Fruit fly (Drosophila melanogaster): Measurements from ENCODE around the gene CG33766.

CG33766 gene

dm6 chr3L:22645327-22645726 is at the start of gene CG33766:
TSS of gene CG33766 (plus strand) at chr3L:22645627.
- no peak for TF ChIP-seq CG17801 (GFP tag; optimal IDR thresholded peaks at IDR 0.05; ENCODE audit: partially characterized antibody)

- no peak for TF ChIP-seq CG17801 (GFP tag; optimal IDR thresholded peaks at IDR 0.05; ENCODE audit: partially characterized antibody)
Measured at dm6 chr3L:22605637-22606419, 39.6 kb upstream of the CG33766 start, which contains the start of gene ND-B14.5AL. TSS of gene ND-B14.5AL (plus strand) at chr3L:22606369.

- TF ChIP-seq CG17801 (GFP tag; optimal IDR thresholded peaks at IDR 0.05; ENCODE audit: partially characterized antibody), result no peak
Measured at dm6 chr3L:22607076-22607475, 38.4 kb upstream of the CG33766 start.

- no peak for TF ChIP-seq CG17801 (GFP tag; optimal IDR thresholded peaks at IDR 0.05; ENCODE audit: partially characterized antibody)
Measured at dm6 chr3L:22616784-22617183, 28.6 kb upstream of the CG33766 start.

dm6 chr3L:22634111-22634510 is 11.3 kb upstream of the CG33766 start:
- TF ChIP-seq CG17801 (GFP tag; optimal IDR thresholded peaks at IDR 0.05; ENCODE audit: partially characterized antibody), result no peak

- no peak for TF ChIP-seq CG17801 (GFP tag; optimal IDR thresholded peaks at IDR 0.05; ENCODE audit: partially characterized antibody)
Measured at dm6 chr3L:22637866-22638534, 7.4 kb upstream of the CG33766 start, which contains the start of gene CG14459. TSS of gene CG14459 (minus strand) at chr3L:22637916.

- TF ChIP-seq CG17801 (GFP tag; optimal IDR thresholded peaks at IDR 0.05; ENCODE audit: partially characterized antibody), result no peak
Measured at dm6 chr3L:22642276-22642900, 3.0 kb upstream of the CG33766 start.

- no peak for TF ChIP-seq CG17801 (GFP tag; optimal IDR thresholded peaks at IDR 0.05; ENCODE audit: partially characterized antibody)
Measured at dm6 chr3L:22646007-22646406, 580 bp downstream of the CG33766 start, which contains the start of gene CG33767. TSS of gene CG33767 (plus strand) at chr3L:22646307.

dm6 chr3L:22646863-22647262 is 1.4 kb downstream of the CG33766 start, which contains the start of gene CG33768:
TSS of gene CG33768 (plus strand) at chr3L:22647163.
- no peak for TF ChIP-seq CG17801 (GFP tag; optimal IDR thresholded peaks at IDR 0.05; ENCODE audit: partially characterized antibody)

dm6 chr3L:22647627-22648026 is 2.2 kb downstream of the CG33766 start, which contains the start of gene CG33769:
TSS of gene CG33769 (plus strand) at chr3L:22647927.
- TF ChIP-seq CG17801 (GFP tag; optimal IDR thresholded peaks at IDR 0.05; ENCODE audit: partially characterized antibody), result no peak

dm6 chr3L:22648372-22648771 is 2.9 kb downstream of the CG33766 start, which contains the start of gene CG33770:
TSS of gene CG33770 (plus strand) at chr3L:22648672.
- no peak for TF ChIP-seq CG17801 (GFP tag; optimal IDR thresholded peaks at IDR 0.05; ENCODE audit: partially characterized antibody)

- no peak for TF ChIP-seq CG17801 (GFP tag; optimal IDR thresholded peaks at IDR 0.05; ENCODE audit: partially characterized antibody)
Measured at dm6 chr3L:22649096-22649495, 3.7 kb downstream of the CG33766 start, which contains the start of gene CG33771. TSS of gene CG33771 (plus strand) at chr3L:22649396.

- TF ChIP-seq CG17801 (GFP tag; optimal IDR thresholded peaks at IDR 0.05; ENCODE audit: partially characterized antibody), result no peak
Measured at dm6 chr3L:22652425-22652824, 7.0 kb downstream of the CG33766 start, which contains the start of gene CG33772. TSS of gene CG33772 (minus strand) at chr3L:22652525.

- no peak for TF ChIP-seq CG17801 (GFP tag; optimal IDR thresholded peaks at IDR 0.05; ENCODE audit: partially characterized antibody)
Measured at dm6 chr3L:22665110-22665509, 19.7 kb downstream of the CG33766 start.
